Fruit fly (Drosophila melanogaster) S2 (cell line): ENCODE measurements around the gene CG13700.

Experiments used
- CG8478 ChIP-seq: fragments of >200 bp; optimal IDR thresholded peaks from 2 replicates; lab custom pipeline; 2018
- CTCF ChIP-seq, 2 experiments: fragments of >200 bp; optimal IDR thresholded peaks; 2 replicates each; lab custom pipeline; 2018

CG13700 gene

DNA sequence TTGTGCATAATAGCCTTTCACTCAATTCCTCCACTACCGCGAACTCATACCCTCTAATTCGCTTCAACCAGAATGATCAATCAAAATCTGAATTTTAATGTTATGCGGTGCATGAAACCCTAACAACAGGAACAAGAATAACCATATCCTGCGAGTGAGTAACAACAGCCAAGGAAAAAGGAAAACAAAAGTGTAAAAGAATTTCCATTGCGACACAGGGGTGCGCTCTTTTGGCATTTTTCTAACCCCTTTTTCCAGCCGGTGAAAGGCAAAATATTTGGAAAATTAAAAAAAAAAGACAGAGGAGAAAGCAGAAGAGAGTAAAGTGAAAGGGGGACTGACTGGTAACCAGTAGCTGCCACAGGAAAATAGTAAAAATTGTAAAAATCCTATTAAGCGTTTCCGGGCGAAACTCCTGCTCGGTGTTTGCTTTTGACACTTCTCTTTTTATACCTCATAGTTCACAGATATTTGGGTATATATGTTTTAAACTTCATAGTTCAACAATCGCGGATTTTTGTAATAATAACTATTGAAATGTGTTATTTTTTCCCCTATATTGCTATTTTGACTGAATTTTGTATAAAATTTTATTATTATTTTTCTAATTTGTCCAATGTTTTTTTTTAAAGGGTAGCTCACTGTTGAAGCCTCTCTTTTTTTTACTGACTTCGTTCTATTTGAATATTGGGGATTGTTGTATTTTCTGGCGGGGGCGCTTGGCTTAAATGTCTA lies 10.9 kb downstream of the CG13700 start:
- TF ChIP-seq CTCF (optimal IDR thresholded peaks at IDR 0.05; lab: Kevin White, UChicago) (no peak), CG8478 (no peak)

DNA sequence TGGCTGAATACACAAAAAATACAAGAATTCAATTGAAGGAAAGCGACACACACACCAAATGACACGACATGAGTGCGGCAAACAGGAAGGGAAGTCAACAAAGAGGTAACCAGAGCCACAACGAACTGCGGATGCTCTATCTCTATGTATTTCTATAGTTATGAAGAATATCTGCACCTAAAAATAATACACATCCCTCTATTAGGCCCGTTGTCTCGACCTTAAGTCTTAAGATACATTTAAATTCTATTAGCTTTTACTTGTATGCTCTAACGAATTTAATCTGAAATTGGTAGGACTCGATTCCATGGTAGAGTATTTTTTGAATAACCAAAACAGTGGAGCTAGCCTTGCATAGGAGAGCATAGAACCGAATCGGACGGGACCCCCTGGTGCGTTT lies 19.8 kb downstream of the CG13700 start:
- TF ChIP-seq CTCF (optimal IDR thresholded peaks at IDR 0.05; lab: Kevin White, UChicago) (no peak), CG8478 (no peak)

DNA sequence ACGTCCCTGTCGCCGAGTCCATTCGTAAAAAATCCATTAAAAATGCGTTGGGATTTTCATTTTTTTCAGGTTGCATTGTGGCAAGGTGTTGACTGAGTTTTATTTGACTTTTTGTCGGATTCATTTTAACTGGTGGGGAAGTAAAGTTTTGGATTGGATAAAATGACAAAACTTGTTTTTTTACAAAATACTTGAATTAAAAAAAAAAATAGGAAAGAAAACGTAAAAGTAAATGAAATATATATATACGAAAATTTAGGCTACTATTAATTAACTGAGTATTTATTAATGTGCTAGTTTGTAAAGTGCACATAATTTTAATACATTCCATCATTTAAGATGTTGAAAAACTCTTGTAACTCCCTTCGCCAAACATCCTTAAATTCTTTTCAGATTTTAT lies 24.5 kb downstream of the CG13700 start:
- TF ChIP-seq CG8478, result no peak

DNA sequence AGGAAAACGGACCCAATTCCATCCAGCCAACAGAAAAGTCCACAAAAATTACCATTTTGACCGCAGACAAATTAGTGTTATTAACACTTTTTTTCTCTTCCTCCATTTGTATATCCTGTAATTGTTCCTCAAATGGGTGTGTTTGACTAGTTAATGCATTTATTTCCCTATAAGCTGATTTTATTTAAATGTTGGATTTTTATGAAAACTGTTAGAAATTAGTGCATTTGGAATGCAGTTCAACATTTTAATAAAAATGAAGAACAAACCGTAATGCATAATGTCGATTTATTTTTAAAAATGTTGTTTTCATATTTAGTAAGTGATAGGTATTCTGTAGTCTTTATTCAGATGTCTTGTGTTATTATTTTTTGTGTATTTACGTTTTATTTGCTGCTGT lies 25.2 kb downstream of the CG13700 start:
- TF ChIP-seq CTCF (optimal IDR thresholded peaks at IDR 0.05; lab: Kevin White, UChicago), result no peak

DNA sequence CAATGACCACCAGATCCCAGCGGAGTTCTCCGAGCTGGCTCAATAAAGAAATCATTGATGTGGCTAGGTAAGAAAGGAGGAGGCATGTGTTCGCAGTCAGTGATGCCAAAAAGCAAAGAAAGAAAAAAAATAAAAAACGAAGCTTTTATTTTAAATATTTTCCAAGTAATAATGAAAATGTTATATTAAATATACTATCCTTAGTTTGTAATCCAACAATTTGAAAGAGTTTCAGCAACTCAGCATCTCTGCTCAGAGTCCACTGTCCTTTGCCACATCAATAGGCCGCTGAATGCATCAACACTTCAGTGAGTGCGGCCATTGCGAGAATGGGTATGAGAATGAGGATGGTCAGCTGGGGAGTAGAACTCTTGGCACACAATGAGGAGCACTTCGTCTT lies 26.9 kb downstream of the CG13700 start:
- no peak for TF ChIP-seq CG8478

DNA sequence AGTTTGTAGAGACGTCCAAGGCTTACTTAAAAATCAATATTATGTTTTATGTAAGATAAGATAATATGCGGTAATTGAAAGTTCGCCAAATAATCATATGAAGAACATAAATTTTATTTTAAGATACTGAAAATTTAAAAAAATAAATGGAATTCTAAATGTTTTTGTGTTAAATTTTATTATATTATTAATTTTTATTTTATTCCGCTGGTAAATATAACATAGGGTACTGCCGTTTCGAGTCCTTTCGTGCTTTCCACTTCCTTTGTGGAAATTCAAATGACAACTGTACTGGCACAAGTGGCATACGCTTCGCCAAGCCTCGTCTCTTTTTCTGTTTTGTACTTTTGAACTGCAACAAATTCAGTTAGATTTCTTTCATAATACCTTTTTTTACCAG lies 27.9 kb downstream of the CG13700 start:
- TF ChIP-seq CTCF (optimal IDR thresholded peaks at IDR 0.05; lab: Kevin White, UChicago) (no peak), CG8478 (no peak)

DNA sequence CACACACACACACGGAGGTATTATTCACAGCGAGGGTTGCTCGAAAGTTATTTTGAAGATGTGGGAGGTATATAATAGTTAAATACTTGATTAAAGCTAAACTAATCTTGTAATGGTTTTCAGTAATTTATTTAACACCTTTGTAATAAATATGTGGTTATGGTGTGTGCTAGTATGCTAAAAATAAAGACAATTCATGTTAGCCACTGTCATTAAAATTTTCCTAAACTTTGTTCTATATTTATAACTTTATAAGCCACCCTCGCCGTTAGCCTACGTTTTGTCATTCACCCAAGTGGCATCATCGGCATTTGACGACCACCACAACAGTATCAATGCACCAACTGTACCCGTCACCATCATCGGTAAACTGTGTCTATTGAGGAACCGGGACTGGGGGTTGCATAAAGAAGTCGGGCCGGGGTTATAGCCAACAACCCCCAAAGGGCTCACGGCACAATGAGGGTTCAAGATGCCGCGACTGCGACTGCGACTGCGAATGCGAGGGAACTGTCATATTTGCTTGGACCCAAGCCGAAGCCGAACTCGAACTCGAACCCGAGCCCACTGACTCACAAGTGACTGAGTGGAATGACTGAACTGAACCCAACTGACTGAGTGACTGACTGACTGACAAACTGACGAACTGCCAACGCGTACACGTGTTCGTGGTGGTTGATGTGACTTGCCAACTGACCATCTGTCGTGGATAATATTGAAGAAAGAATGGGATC lies 28.6 kb downstream of the CG13700 start:
- no peak for TF ChIP-seq CG8478
- no peak for TF ChIP-seq CTCF (optimal IDR thresholded peaks at IDR 0.05; lab: Kevin White, UChicago)

DNA sequence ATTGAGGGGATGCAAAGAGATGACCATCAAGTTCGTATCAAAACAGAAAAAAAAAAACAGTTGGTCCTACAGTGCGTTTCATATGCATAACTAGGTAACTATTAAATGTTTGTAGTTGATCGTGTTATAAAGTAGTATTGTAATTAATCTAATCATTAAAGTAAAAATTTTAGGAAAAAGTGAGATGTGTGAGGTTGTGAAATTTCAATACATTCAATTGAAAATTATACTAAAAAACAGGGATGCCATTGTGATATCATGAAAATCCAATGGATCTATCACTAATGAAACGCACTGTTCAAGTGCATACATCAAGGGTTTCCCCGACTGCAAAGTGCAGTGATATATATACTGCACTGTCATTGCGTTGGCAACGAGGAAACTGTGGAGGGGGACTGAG lies 30.2 kb downstream of the CG13700 start:
- no peak for TF ChIP-seq CG8478
- TF ChIP-seq CTCF (optimal IDR thresholded peaks at IDR 0.05; lab: Kevin White, UChicago), result no peak

DNA sequence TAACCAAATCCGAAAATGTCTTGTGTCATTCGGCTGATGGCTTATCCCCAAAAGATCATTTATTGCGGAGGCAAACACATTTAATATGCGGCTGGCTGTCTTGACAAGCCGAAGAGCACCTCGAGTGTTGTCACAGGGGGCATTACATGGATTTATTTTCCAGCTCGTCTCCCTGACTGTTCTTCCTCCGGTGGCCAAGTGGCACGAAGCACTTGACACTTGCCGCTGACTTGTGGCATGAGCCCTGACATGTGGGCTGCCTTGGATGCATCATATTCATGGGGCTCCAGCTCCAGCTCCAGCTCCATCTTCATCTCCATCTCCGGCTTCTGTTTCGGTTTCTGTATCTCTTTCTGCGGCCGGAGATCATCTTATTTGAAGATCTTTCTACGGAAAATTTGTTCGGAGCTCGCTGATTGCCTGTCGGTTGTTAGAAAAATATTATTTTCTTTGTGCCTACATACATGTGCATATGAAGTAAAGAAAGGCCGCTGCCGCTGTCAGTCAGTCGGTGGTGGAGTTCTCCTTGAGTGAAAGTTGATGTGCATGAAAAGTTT lies 32.9 kb downstream of the CG13700 start:
- TF ChIP-seq CG8478, result no peak
- no peak for TF ChIP-seq CTCF (optimal IDR thresholded peaks at IDR 0.05; lab: Kevin White, UChicago)

DNA sequence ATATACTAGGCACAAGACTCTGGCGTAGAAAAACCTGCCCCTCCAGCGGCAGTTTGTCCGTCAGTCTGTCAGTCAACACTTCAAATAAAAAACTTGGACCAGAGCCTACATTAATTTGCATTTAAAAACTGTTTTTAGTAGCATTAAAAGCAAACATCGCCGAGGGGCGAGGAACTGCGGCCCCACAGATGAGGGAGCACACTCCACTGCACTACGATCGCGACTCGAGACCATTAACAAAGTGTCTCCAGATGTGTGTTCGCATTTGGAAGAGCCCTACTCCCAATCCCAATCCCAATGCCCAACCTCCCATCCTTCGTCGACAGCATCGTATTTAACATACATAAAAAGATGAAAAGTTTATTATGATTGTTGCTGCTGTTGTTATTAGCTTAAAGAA lies 34.6 kb downstream of the CG13700 start:
- TF ChIP-seq CTCF (optimal IDR thresholded peaks at IDR 0.05; lab: Kevin White, UChicago) (no peak), CG8478 (no peak)

DNA sequence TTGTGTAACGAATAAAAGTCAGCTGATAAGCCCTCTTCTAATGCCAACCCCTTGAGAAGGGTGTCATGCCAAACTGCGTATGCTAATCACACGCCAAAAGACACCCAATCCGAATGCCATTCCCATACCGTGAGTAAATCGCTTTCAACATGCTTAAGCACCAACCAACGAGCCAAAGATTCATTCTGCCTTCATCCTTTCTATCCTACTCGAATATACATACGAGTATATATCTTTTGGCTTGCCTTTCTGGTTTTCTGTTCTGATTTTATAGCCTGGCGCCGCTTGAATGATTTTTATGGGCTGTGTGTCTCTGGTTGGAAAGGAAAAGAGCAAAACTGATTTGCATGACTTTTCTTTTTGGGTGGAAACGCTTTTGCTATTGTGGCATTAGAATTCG lies 35.5 kb downstream of the CG13700 start:
- TF ChIP-seq CTCF (optimal IDR thresholded peaks at IDR 0.05; lab: Kevin White, UChicago) (no peak), CG8478 (no peak)

DNA sequence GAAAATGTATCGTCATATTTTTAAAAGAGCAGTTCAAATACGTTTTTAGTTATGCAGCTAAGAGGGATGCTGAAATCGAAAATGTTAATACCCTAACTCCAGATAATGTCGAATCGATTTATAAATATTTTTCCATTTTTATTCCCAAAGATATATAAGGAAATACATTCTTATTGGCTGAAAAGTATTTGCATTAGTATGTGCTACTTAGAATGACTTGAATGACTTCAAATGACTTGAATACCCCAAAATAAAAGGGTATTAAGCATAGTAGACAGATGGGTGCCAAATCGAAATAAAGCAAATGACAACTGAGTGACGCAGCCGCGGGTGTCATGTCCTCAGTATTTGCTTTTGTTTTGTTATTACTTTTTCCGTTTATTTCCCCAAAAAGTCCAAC lies 42.3 kb downstream of the CG13700 start:
- TF ChIP-seq CG8478 (no peak), CTCF (optimal IDR thresholded peaks at IDR 0.05; lab: Kevin White, UChicago) (no peak)

DNA sequence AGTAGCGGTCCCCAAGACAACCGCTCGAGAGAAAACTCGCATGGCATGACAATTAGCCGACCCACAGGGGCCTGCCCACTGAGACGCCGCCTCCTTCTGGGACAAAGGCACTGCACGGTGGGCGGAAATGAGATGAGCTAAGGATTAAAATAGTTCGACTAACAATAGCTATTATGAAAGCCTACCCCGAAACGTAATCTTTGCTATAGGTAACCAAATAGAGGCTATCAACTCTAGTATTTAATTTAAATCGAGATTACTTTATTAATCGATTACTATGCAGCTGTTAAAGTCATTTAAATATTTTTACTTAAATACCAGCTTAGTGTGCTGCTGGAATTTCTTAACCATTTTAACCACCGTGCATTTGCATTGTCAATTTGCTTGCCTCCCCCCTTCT lies 44.1 kb downstream of the CG13700 start:
- TF ChIP-seq CG8478, result no peak
- no peak for TF ChIP-seq CTCF (optimal IDR thresholded peaks at IDR 0.05; lab: Kevin White, UChicago)

DNA sequence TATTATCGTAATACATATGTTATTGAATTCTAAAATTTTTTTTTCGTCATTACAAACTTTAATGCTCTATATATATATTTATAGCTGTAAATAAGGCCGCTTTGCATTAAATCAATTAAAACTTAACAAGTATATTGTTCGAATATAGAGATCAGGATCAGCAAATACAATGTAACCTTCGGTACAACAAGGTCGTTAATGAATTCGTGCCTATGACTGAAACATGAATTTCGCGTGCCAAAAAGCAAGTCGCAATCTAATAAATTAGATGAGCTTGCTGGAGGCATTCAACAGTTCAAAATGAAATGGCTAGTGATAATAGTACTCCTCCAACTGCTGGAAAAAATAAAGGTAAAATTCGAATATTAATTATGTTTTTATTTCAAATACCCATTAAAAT lies 49.3 kb downstream of the CG13700 start, which contains the start of gene CheA75a:
CheA75a (plus strand) TSS at position 301 of the 400 bp plus-strand sequence.
- TF ChIP-seq CTCF (optimal IDR thresholded peaks at IDR 0.05; lab: Kevin White, UChicago), result no peak

DNA sequence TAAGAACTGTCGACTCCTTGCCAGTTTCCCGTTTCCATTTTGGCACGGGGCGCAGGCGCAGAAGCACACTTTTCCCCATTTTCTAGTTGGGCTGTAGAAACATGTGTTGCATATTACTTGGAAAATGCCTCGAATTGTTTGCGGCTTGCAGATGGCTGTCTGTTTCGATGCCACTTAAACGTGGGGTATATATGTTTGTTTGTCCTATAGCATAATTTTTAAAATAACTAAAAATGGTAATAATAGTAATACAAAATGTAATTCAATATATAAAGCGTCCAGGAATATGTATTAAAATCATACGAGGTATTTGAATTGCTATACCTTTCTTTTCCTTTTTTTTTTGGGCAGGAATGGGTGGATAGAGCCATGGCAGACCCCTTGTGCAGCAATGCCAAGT lies 50.4 kb downstream of the CG13700 start:
- no peak for TF ChIP-seq CTCF (optimal IDR thresholded peaks at IDR 0.05; lab: Kevin White, UChicago)
- no peak for TF ChIP-seq CG8478

DNA sequence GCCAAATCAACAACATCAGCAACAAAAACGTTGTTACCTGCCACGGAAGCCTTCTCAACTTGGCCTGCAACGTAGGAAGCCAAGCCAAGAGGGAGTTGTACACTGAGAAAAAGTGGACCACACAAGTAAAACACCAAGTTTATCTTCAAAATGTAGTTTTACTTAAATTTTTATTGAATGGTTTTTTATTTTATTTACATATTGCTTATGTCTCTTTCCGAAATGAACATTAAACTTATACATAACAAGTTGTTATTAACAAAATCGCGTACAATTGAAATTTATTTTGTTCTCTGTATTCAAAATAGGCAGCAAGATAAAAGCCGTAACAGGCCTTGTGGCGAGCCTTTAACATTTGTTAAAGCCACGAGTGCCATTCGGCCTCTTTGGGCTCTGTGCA lies 52.2 kb downstream of the CG13700 start:
- no peak for TF ChIP-seq CTCF (optimal IDR thresholded peaks at IDR 0.05; lab: Kevin White, UChicago)
- no peak for TF ChIP-seq CG8478
